Fruit fly (Drosophila melanogaster): ENCODE results near the gene btl.

btl gene

dm6 chr3L:14100058-14100457, 24.5 kb downstream of the btl start:
- TF ChIP-seq gl (tag; optimal IDR thresholded peaks at IDR 0.05) = no peak
- TF ChIP-seq CG12605 (GFP tag; IDR thresholded peaks at IDR 0.05) = no peak
- no peak for TF ChIP-seq CG8159 (tag; optimal IDR thresholded peaks at IDR 0.05)
- no peak for TF ChIP-seq Snoo (tag; optimal IDR thresholded peaks at IDR 0.05)
- no peak for TF ChIP-seq D1 (tag; optimal IDR thresholded peaks at IDR 0.05)
- no peak for TF ChIP-seq CG9948 (tag; optimal IDR thresholded peaks at IDR 0.05)
- TF ChIP-seq Ets98B (GFP tag; IDR thresholded peaks at IDR 0.05) = no peak
- TF ChIP-seq CG8301 (tag; optimal IDR thresholded peaks at IDR 0.05) = no peak
- TF ChIP-seq CG4496 (GFP tag; IDR thresholded peaks at IDR 0.05) = no peak
- no peak for TF ChIP-seq CG10348 (GFP tag; IDR thresholded peaks at IDR 0.05)
- TF ChIP-seq Pif1A (GFP tag; optimal IDR thresholded peaks at IDR 0.05) = no peak
- TF ChIP-seq EcR (GFP tag; optimal IDR thresholded peaks at IDR 0.05) = no peak
- TF ChIP-seq CG32121 (GFP tag; IDR thresholded peaks at IDR 0.05) = no peak
- TF ChIP-seq CG34367 (tag; optimal IDR thresholded peaks at IDR 0.05) = no peak
- no peak for TF ChIP-seq CG17806 (tag; optimal IDR thresholded peaks at IDR 0.05)
- no peak for TF ChIP-seq rn (GFP tag; IDR thresholded peaks at IDR 0.05)
- TF ChIP-seq CG14655 (GFP tag; optimal IDR thresholded peaks at IDR 0.05) = no peak
- no peak for TF ChIP-seq fd96Ca (GFP tag; IDR thresholded peaks at IDR 0.05)
- no peak for TF ChIP-seq Pif1B (GFP tag; optimal IDR thresholded peaks at IDR 0.05)

dm6 chr3L:14101421-14102130, 26.0 kb downstream of the btl start:
- TF ChIP-seq CG8159 (tag; optimal IDR thresholded peaks at IDR 0.05) (no peak), CG9948 (tag; optimal IDR thresholded peaks at IDR 0.05) (no peak), CG12605 (GFP tag; IDR thresholded peaks at IDR 0.05) (no peak), CG14655 (GFP tag; optimal IDR thresholded peaks at IDR 0.05) (no peak), rn (GFP tag; IDR thresholded peaks at IDR 0.05) (no peak), CG34367 (tag; optimal IDR thresholded peaks at IDR 0.05) (no peak), Snoo (tag; optimal IDR thresholded peaks at IDR 0.05) (no peak), fd96Ca (GFP tag; IDR thresholded peaks at IDR 0.05) (no peak), CG8301 (tag; optimal IDR thresholded peaks at IDR 0.05) (no peak), CG4496 (GFP tag; IDR thresholded peaks at IDR 0.05) (no peak), CG15710 (tag; optimal IDR thresholded peaks at IDR 0.05) (no peak), EcR (GFP tag; optimal IDR thresholded peaks at IDR 0.05) (no peak), CG13204 (GFP tag; optimal IDR thresholded peaks at IDR 0.05) (no peak), D1 (tag; optimal IDR thresholded peaks at IDR 0.05) (no peak), gl (tag; optimal IDR thresholded peaks at IDR 0.05) (no peak), CG10348 (GFP tag; IDR thresholded peaks at IDR 0.05) (no peak)

- no peak for TF ChIP-seq rn (GFP tag; IDR thresholded peaks at IDR 0.05)
- no peak for TF ChIP-seq CG17806 (tag; optimal IDR thresholded peaks at IDR 0.05)
- TF ChIP-seq EcR (GFP tag; optimal IDR thresholded peaks at IDR 0.05) = no peak
- TF ChIP-seq Pif1B (GFP tag; optimal IDR thresholded peaks at IDR 0.05) = no peak
- no peak for TF ChIP-seq CG15710 (tag; optimal IDR thresholded peaks at IDR 0.05)
- no peak for TF ChIP-seq gl (tag; optimal IDR thresholded peaks at IDR 0.05)
- TF ChIP-seq Snoo (tag; optimal IDR thresholded peaks at IDR 0.05) = no peak
- TF ChIP-seq CG13204 (GFP tag; optimal IDR thresholded peaks at IDR 0.05) = no peak
- no peak for TF ChIP-seq CG4496 (GFP tag; IDR thresholded peaks at IDR 0.05)
Measured at dm6 chr3L:14104988-14105387, 29.4 kb downstream of the btl start.

- no peak for TF ChIP-seq CG15710 (tag; optimal IDR thresholded peaks at IDR 0.05)
- no peak for TF ChIP-seq CG34367 (tag; optimal IDR thresholded peaks at IDR 0.05)
- TF ChIP-seq CG13204 (GFP tag; optimal IDR thresholded peaks at IDR 0.05) = no peak
- no peak for TF ChIP-seq CG17806 (tag; optimal IDR thresholded peaks at IDR 0.05)
- no peak for TF ChIP-seq Pif1A (GFP tag; optimal IDR thresholded peaks at IDR 0.05)
- no peak for TF ChIP-seq CG8301 (tag; optimal IDR thresholded peaks at IDR 0.05)
- no peak for TF ChIP-seq CG9948 (tag; optimal IDR thresholded peaks at IDR 0.05)
- no peak for TF ChIP-seq Ets98B (GFP tag; IDR thresholded peaks at IDR 0.05)
- no peak for TF ChIP-seq EcR (GFP tag; optimal IDR thresholded peaks at IDR 0.05)
- TF ChIP-seq Snoo (tag; optimal IDR thresholded peaks at IDR 0.05) = no peak
- TF ChIP-seq CG14655 (GFP tag; optimal IDR thresholded peaks at IDR 0.05) = no peak
- no peak for TF ChIP-seq D1 (tag; optimal IDR thresholded peaks at IDR 0.05)
- TF ChIP-seq gl (tag; optimal IDR thresholded peaks at IDR 0.05) = no peak
- TF ChIP-seq rn (GFP tag; IDR thresholded peaks at IDR 0.05) = no peak
- TF ChIP-seq CG32121 (GFP tag; IDR thresholded peaks at IDR 0.05) = no peak
Measured at dm6 chr3L:14108068-14108520, 32.5 kb downstream of the btl start, which contains the start of gene Sox21a. Sox21a (minus strand) TSS chr3L:14108118.

- TF ChIP-seq rn (GFP tag; IDR thresholded peaks at IDR 0.05) (no peak), D1 (tag; optimal IDR thresholded peaks at IDR 0.05) (no peak), CG34367 (tag; optimal IDR thresholded peaks at IDR 0.05) (no peak), gl (tag; optimal IDR thresholded peaks at IDR 0.05) (no peak), Pif1A (GFP tag; optimal IDR thresholded peaks at IDR 0.05) (no peak), CG17806 (tag; optimal IDR thresholded peaks at IDR 0.05) (no peak), CG32121 (GFP tag; IDR thresholded peaks at IDR 0.05) (no peak), CG10348 (GFP tag; IDR thresholded peaks at IDR 0.05) (no peak), CG8301 (tag; optimal IDR thresholded peaks at IDR 0.05) (no peak), CG15710 (tag; optimal IDR thresholded peaks at IDR 0.05) (no peak), Ets98B (GFP tag; IDR thresholded peaks at IDR 0.05) (no peak), CG9948 (tag; optimal IDR thresholded peaks at IDR 0.05) (no peak)
Measured at dm6 chr3L:14109831-14110230, 34.3 kb downstream of the btl start.

- TF ChIP-seq CG8159 (tag; optimal IDR thresholded peaks at IDR 0.05) (peak; percentile 11), D1 (tag; optimal IDR thresholded peaks at IDR 0.05) (peak; percentile 89), CG13204 (GFP tag; optimal IDR thresholded peaks at IDR 0.05) (no peak), Snoo (tag; optimal IDR thresholded peaks at IDR 0.05) (peak; percentile 50), fd96Ca (GFP tag; IDR thresholded peaks at IDR 0.05) (no peak), CG34367 (tag; optimal IDR thresholded peaks at IDR 0.05) (no peak), CG10348 (GFP tag; IDR thresholded peaks at IDR 0.05) (0 out of 2 replicates have a peak, but pooled peaks have one; percentile 13), rn (GFP tag; IDR thresholded peaks at IDR 0.05) (0 out of 2 replicates have a peak, but pooled peaks have one; percentile 36), EcR (GFP tag; optimal IDR thresholded peaks at IDR 0.05) (no peak)
Measured at dm6 chr3L:14111411-14111810, 35.8 kb downstream of the btl start.

Data from whole organism, pupa.